Fruit fly (Drosophila melanogaster) S2 (cell line): ENCODE results near the gene CG7785.

Experiments used
- CG8478 ChIP-seq: fragments of >200 bp; optimal IDR thresholded peaks from 2 replicates; lab custom pipeline; 2018
- CTCF ChIP-seq, 2 experiments: fragments of >200 bp; optimal IDR thresholded peaks; 2 replicates each; lab custom pipeline; 2018

Gene CG7785

dm6 chr3R:18052799-18053586 is 31.6 kb downstream of the CG7785 start, which contains the start of gene htl:
Gene htl (minus strand): TSS chr3R:18052984.
- TF ChIP-seq CG8478 (lab: Kevin White, UChicago), result no peak
- no peak for TF ChIP-seq CTCF (optimal IDR thresholded peaks at IDR 0.05; lab: Kevin White, UChicago)

- TF ChIP-seq CG8478 (lab: Kevin White, UChicago) (no peak), CTCF (optimal IDR thresholded peaks at IDR 0.05; lab: Kevin White, UChicago) (no peak)
Observed at dm6 chr3R:18058401-18058800, 37.0 kb downstream of the CG7785 start.

dm6 chr3R:18060551-18060950 is 39.2 kb downstream of the CG7785 start:
- TF ChIP-seq CG8478 (lab: Kevin White, UChicago) (no peak), CTCF (optimal IDR thresholded peaks at IDR 0.05; lab: Kevin White, UChicago) (no peak)

dm6 chr3R:18063168-18063792 is 41.9 kb downstream of the CG7785 start:
- TF ChIP-seq CTCF (optimal IDR thresholded peaks at IDR 0.05; lab: Kevin White, UChicago), result no peak
- TF ChIP-seq CG8478 (lab: Kevin White, UChicago), result no peak

dm6 chr3R:18064369-18064768 is 43.0 kb downstream of the CG7785 start:
- TF ChIP-seq CTCF (optimal IDR thresholded peaks at IDR 0.05; lab: Kevin White, UChicago), result no peak
- no peak for TF ChIP-seq CG8478 (lab: Kevin White, UChicago)

dm6 chr3R:18067930-18068329 is 46.5 kb downstream of the CG7785 start:
- TF ChIP-seq CTCF (optimal IDR thresholded peaks at IDR 0.05; lab: Kevin White, UChicago) (no peak), CG8478 (lab: Kevin White, UChicago) (no peak)

- TF ChIP-seq CTCF (optimal IDR thresholded peaks at IDR 0.05; lab: Kevin White, UChicago) (no peak), CG8478 (lab: Kevin White, UChicago) (no peak)
Observed at dm6 chr3R:18072982-18073381, 51.6 kb downstream of the CG7785 start.
